Worm (Caenorhabditis elegans) whole organism, L3 larva: ENCODE measurements around the gene C08E8.1.

Source experiments
- aly-2 ChIP-seq: fragments of 150-350 bp; optimal IDR thresholded peaks from 2 replicates; lab custom pipeline; 2014; ENCODE audit warnings: missing biosample characterization, missing genetic modification characterization
- ceh-28 ChIP-seq: fragments of 150-350 bp; optimal IDR thresholded peaks from 2 replicates; lab custom pipeline; 2014; ENCODE audit warnings: missing biosample characterization, missing genetic modification reagents, missing genetic modification characterization
- egl-5 ChIP-seq: fragments of 150-350 bp; optimal IDR thresholded peaks from 2 replicates; lab custom pipeline; 2017; ENCODE audit warnings: missing biosample characterization, missing genetic modification reagents, missing genetic modification characterization, inconsistent platforms
- jun-1 ChIP-seq: fragments of 150-350 bp; optimal IDR thresholded peaks from 2 replicates; lab custom pipeline; 2014; ENCODE audit warnings: missing biosample characterization, missing genetic modification reagents, missing genetic modification characterization
- lin-15B ChIP-seq: fragments of 150-350 bp; optimal IDR thresholded peaks from 2 replicates; lab custom pipeline; 2014; ENCODE audit warnings: missing biosample characterization, missing genetic modification characterization
- mdl-1 ChIP-seq: fragments of 150-350 bp; optimal IDR thresholded peaks from 2 replicates; lab custom pipeline; 2014; ENCODE audit warnings: missing biosample characterization, missing genetic modification characterization
- nhr-76 ChIP-seq: fragments of 150-350 bp; sonication (generic microtip); optimal IDR thresholded peaks from 5 replicates; lab custom pipeline; 2014; ENCODE audit warnings: missing biosample characterization, missing genetic modification characterization
- pqm-1 ChIP-seq: fragments of 150-350 bp; optimal IDR thresholded peaks from 2 replicates; lab custom pipeline; 2017; ENCODE audit warnings: missing biosample characterization, missing genetic modification characterization, inconsistent platforms
- ztf-11 ChIP-seq: fragments of 150-350 bp; optimal IDR thresholded peaks from 2 replicates; lab custom pipeline; 2014; ENCODE audit warnings: missing biosample characterization, missing genetic modification characterization

ce11 chrV:18394203-18394602 lies 31.9 kb upstream of the C08E8.1 start, which contains the start of gene Y51A2B.6:
- TF ChIP-seq mdl-1 (tag; lab: Kevin White, UChicago) (no peak), ztf-11 (no peak), pqm-1 (tag; lab: Kevin White, UChicago) (no peak), ceh-28 (tag; lab: Kevin White, UChicago) (no peak), aly-2 (tag; lab: Kevin White, UChicago) (no peak), lin-15B (tag; lab: Kevin White, UChicago) (no peak), jun-1 (tag; lab: Kevin White, UChicago) (no peak), egl-5 (tag; lab: Kevin White, UChicago) (no peak), nhr-76 (no peak)
